Worm (Caenorhabditis elegans) whole organism, young adult: Measurements from ENCODE around the gene Y116A8C.29.

Source experiments
- B0035.1 ChIP-seq: sonication (generic microtip); optimal IDR thresholded peaks from 2 replicates; lab custom pipeline; 2016; ENCODE audit warnings: missing genetic modification characterization, mild to moderate bottlenecking, missing compliant biosample characterization, missing genotype, missing genetic modification reagents
- ama-1 ChIP-seq, 3 experiments: fragments of 150-350 bp in 1 of 3; sonication (generic microtip) in 2 of 3; optimal IDR thresholded peaks; 2 replicates each; lab custom pipeline; 2014 to 2018; ENCODE audit warnings: missing biosample characterization in 2 of 3, missing genetic modification characterization in 2 of 3, missing genetic modification reagents in 2 of 3
- dox-1 ChIP-seq: fragments of 200-800 bp; sonication (Bioruptor generic); IDR thresholded peaks from 2 replicates; pipeline ENCODE4 v1.3.6; 2022; ENCODE audit warnings: missing genetic modification reagents, missing genetic modification characterization, missing compliant biosample characterization
- him-1 ChIP-seq: sonication (generic microtip); optimal IDR thresholded peaks from 2 replicates; lab custom pipeline; 2016; ENCODE audit warnings: missing genotype, missing genetic modification reagents, missing genetic modification characterization, missing compliant biosample characterization
- hsf-1 ChIP-seq: fragments of 200-800 bp; sonication (Bioruptor generic); IDR thresholded peaks from 2 replicates; pipeline ENCODE4 v1.3.6; 2022; ENCODE audit warnings: missing genetic modification reagents, missing genetic modification characterization, missing compliant biosample characterization
- mes-4 ChIP-seq: sonication (generic microtip); optimal IDR thresholded peaks from 2 replicates; lab custom pipeline; 2016; ENCODE audit warnings: missing genotype, missing genetic modification characterization, missing compliant biosample characterization
- nfya-2 ChIP-seq: fragments of 200-800 bp; sonication (Bioruptor generic); IDR thresholded peaks from 2 replicates; pipeline ENCODE4 v1.3.6; 2022; ENCODE audit warnings: missing genetic modification reagents, missing genetic modification characterization, missing compliant biosample characterization
- tbp1 ChIP-seq: fragments of 200-800 bp; sonication (Bioruptor generic); optimal IDR thresholded peaks from 2 replicates; lab custom pipeline; 2018; ENCODE audit warnings: mild to moderate bottlenecking, missing genetic modification characterization, missing compliant biosample characterization
- unc-130 ChIP-seq: sonication (generic microtip); optimal IDR thresholded peaks from 2 replicates; lab custom pipeline; 2016; ENCODE audit warnings: missing genetic modification reagents, missing genetic modification characterization, missing compliant biosample characterization

DNA sequence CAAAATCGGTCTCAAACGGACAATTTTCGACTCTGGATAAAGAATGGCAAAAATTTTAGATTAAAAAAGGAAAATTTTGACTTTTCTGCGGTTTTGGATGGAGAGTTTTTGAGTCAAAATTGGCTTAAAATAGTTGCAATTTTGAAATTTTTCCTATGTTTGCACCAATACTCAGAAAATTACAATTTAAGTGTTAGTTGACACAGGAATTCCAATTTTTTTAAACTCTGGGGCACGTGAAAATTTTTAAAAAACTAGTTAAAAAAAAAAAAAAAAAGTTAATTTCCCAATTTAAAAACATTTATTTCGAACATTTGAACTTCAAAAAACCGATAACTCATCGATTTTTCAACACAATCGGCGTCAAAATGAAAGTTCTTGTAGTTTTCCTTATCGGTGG lies 18.0 kb downstream of the Y116A8C.29 start, which contains the start of gene Y116A8C.33:
- no peak for TF ChIP-seq nfya-2 (GFP tag; lab: Robert Waterston, UW)
- TF ChIP-seq mes-4 (tag; lab: Kevin White, UChicago) = no peak
- no peak for TF ChIP-seq B0035.1
- no peak for TF ChIP-seq hsf-1
- TF ChIP-seq dox-1 (GFP tag; lab: Robert Waterston, UW) = no peak
- TF ChIP-seq him-1 (tag; lab: Kevin White, UChicago) = no peak
- TF ChIP-seq ama-1 (optimal IDR thresholded peaks at IDR 0.05; lab: Kevin White, UChicago) = no peak
- no peak for TF ChIP-seq ama-1 (GFP tag; optimal IDR thresholded peaks at IDR 0.05; lab: Kevin White, UChicago)
- TF ChIP-seq unc-130 (GFP tag; lab: Kevin White, UChicago) = no peak
- no peak for TF ChIP-seq tbp1 (GFP tag; lab: Kevin White, UChicago)
